Worm (Caenorhabditis elegans) whole organism, L1 larva: ENCODE measurements around the gene F41H10.12.

Source experiments
- C04F5.9 ChIP-seq: sonication (generic microtip); optimal IDR thresholded peaks from 2 replicates; lab custom pipeline; 2016; ENCODE audit warnings: missing genetic modification characterization, missing compliant biosample characterization
- ama-1 ChIP-seq: fragments of 150-350 bp; optimal IDR thresholded peaks from 2 replicates; lab custom pipeline; 2014
- egl-27 ChIP-seq, 2 experiments: fragments of 150-350 bp in 1 of 2; sonication (generic microtip); optimal IDR thresholded peaks; 3 replicates each; lab custom pipeline; 2017 to 2018; ENCODE audit warnings: missing biosample characterization in 2 of 2, missing genetic modification characterization in 2 of 2, missing genetic modification reagents in 2 of 2
- mep-1 ChIP-seq: fragments of 150-350 bp; optimal IDR thresholded peaks from 2 replicates; lab custom pipeline; 2014; ENCODE audit warnings: missing biosample characterization, missing genetic modification characterization
- rnt-1 ChIP-seq: sonication (generic microtip); optimal IDR thresholded peaks from 2 replicates; lab custom pipeline; 2016; ENCODE audit warnings: mild to moderate bottlenecking, missing genetic modification characterization, moderate library complexity, missing compliant biosample characterization

DNA sequence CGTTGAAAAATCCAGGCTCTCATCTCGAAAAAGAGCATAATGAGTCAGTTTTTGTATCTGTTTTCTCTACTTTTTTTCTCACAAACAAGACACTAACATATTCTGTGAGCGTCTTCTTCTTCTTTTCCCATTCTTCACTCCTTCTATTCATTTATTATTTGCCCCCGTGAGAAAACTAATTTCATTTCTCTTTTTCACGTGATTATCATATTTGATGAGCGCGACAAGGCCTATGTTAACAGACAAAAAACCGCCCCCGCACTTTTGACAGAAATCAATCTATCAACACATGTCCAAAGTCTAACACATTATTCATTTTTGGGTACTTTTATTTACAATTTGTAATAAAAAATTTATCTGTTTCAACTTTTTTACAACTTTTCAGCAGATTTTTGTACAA is 47.5 kb upstream of the F41H10.12 start:
- TF ChIP-seq rnt-1 (no peak), C04F5.9 (tag; lab: Kevin White, UChicago) (no peak), egl-27 (tag; optimal IDR thresholded peaks at IDR 0.05; lab: Kevin White, UChicago) (no peak), mep-1 (tag; lab: Kevin White, UChicago) (peak; percentile 5), ama-1 (no peak)
